Fruit fly (Drosophila melanogaster) whole organism, embryonic: Measurements from ENCODE around the gene CG6415.

Experiments
- Atf-2 ChIP-seq: fragments of 200-800 bp; sonication (Bioruptor generic); optimal IDR thresholded peaks from 2 replicates; lab custom pipeline; 2016; ENCODE audit warnings: missing biosample characterization, missing genetic modification characterization
- Awh ChIP-seq: fragments of 200-800 bp; sonication (Bioruptor generic); IDR thresholded peaks from 2 replicates; pipeline ENCODE4, ENCODE4 v1.3.6; 2022; ENCODE audit warnings: missing biosample characterization, missing genetic modification characterization
- CG10267 ChIP-seq: fragments of 200-800 bp; sonication (Bioruptor generic); optimal IDR thresholded peaks from 2 replicates; lab custom pipeline; 2018; ENCODE audit warnings: missing biosample characterization, mild to moderate bottlenecking, missing genetic modification characterization, moderate library complexity
- CG10565 ChIP-seq: fragments of 200-800 bp; sonication (Bioruptor generic); optimal IDR thresholded peaks from 3 replicates; lab custom pipeline; 2016; ENCODE audit warnings: missing biosample characterization, mild to moderate bottlenecking, missing genetic modification characterization
- CG11504 ChIP-seq: fragments of 200-800 bp; sonication (Bioruptor generic); optimal IDR thresholded peaks from 3 replicates; lab custom pipeline; 2019; ENCODE audit warnings: missing biosample characterization, mild to moderate bottlenecking, missing genetic modification characterization, moderate library complexity
- CG12236 ChIP-seq: fragments of 200-800 bp; sonication (Bioruptor generic); optimal IDR thresholded peaks from 2 replicates; lab custom pipeline; 2016; ENCODE audit warnings: missing biosample characterization, missing genetic modification characterization
- CG14667 ChIP-seq: fragments of 200-800 bp; sonication (Bioruptor generic); IDR thresholded peaks from 2 replicates; pipeline ENCODE4 v1.3.6; 2022; ENCODE audit warnings: missing biosample characterization, missing genetic modification characterization
- CG14860 ChIP-seq: fragments of 200-800 bp; sonication (Bioruptor generic); IDR thresholded peaks from 3 replicates; pipeline ENCODE4 v1.3.6; 2022; ENCODE audit warnings: missing biosample characterization, missing genetic modification characterization; ENCODE audit not compliant: partially characterized antibody
- CG15514 ChIP-seq: fragments of 200-800 bp; sonication (Bioruptor generic); optimal IDR thresholded peaks from 3 replicates; lab custom pipeline; 2017; ENCODE audit warnings: missing biosample characterization, missing genetic modification characterization, mild to moderate bottlenecking, moderate library complexity, missing genetic modification reagents
- CG17361 ChIP-seq: fragments of 200-800 bp; sonication (Bioruptor generic); IDR thresholded peaks from 3 replicates; pipeline ENCODE4 v1.3.6; 2022; ENCODE audit warnings: missing biosample characterization, missing genetic modification characterization
- CG1832 ChIP-seq: fragments of 200-800 bp; sonication (Bioruptor generic); optimal IDR thresholded peaks from 2 replicates; lab custom pipeline; 2017; ENCODE audit warnings: missing biosample characterization, mild to moderate bottlenecking, missing genetic modification characterization, inconsistent platforms
- CG2120 ChIP-seq: fragments of 200-800 bp; sonication (Bioruptor generic); optimal IDR thresholded peaks from 3 replicates; lab custom pipeline; 2016; ENCODE audit warnings: missing biosample characterization, missing genetic modification characterization
- CG30020 ChIP-seq: fragments of 200-800 bp; optimal IDR thresholded peaks from 2 replicates; lab custom pipeline; 2019; ENCODE audit warnings: missing biosample characterization, mild to moderate bottlenecking, missing genetic modification characterization, moderate library complexity
- CG6175 ChIP-seq: fragments of 200-800 bp; sonication (Bioruptor generic); IDR thresholded peaks from 3 replicates; pipeline ENCODE4 v1.3.6; 2022; ENCODE audit warnings: missing biosample characterization, missing genetic modification characterization
- CG6254 ChIP-seq: fragments of 200-800 bp; sonication (Bioruptor generic); optimal IDR thresholded peaks from 3 replicates; lab custom pipeline; 2017; ENCODE audit warnings: mild to moderate bottlenecking, missing biosample characterization, missing genetic modification reagents, missing genetic modification characterization
- CG6654 ChIP-seq: fragments of 200-800 bp; sonication (Bioruptor generic); optimal IDR thresholded peaks from 2 replicates; lab custom pipeline; 2017; ENCODE audit warnings: missing biosample characterization, mild to moderate bottlenecking, missing genetic modification characterization
- CG8765 ChIP-seq: fragments of 200-800 bp; sonication (Bioruptor generic); IDR thresholded peaks from 2 replicates; pipeline ENCODE4 v1.3.6; 2022; ENCODE audit warnings: missing biosample characterization, missing genetic modification characterization
- CG8944 ChIP-seq: fragments of 200-800 bp; sonication (Bioruptor generic); optimal IDR thresholded peaks from 3 replicates; lab custom pipeline; 2016; ENCODE audit warnings: missing biosample characterization, missing genetic modification characterization
- CG9215 ChIP-seq: fragments of 200-800 bp; sonication (Bioruptor generic); IDR thresholded peaks from 2 replicates; pipeline ENCODE4 v1.3.6; 2022; ENCODE audit warnings: missing biosample characterization, missing genetic modification characterization
- Dfd ChIP-seq, 2 experiments: fragments of >200 bp; optimal IDR thresholded peaks; 2 replicates each; lab custom pipeline; 2017; ENCODE audit warnings: missing biosample characterization in 2 of 2, missing genetic modification characterization in 2 of 2
- E2f1 ChIP-seq: fragments of 200-800 bp; sonication (Bioruptor generic); IDR thresholded peaks from 2 replicates; pipeline ENCODE4 v1.3.6; 2022; ENCODE audit warnings: missing biosample characterization, missing genetic modification characterization
- Elba2 ChIP-seq: fragments of 200-800 bp; sonication (Bioruptor generic); optimal IDR thresholded peaks from 3 replicates; lab custom pipeline; 2016; ENCODE audit warnings: missing biosample characterization, missing genetic modification characterization
- Hr51 ChIP-seq, 2 experiments: fragments of 200-800 bp; sonication (Bioruptor generic); optimal IDR thresholded peaks; 2 replicates in 1 of 2; 3 replicates in 1 of 2; lab custom pipeline; 2016 to 2018; ENCODE audit warnings: missing biosample characterization in 2 of 2, missing genetic modification characterization in 2 of 2, mild to moderate bottlenecking in 1 of 2, moderate library complexity in 1 of 2
- Jarid2 ChIP-seq: fragments of 200-800 bp; sonication (Bioruptor generic); optimal IDR thresholded peaks from 3 replicates; lab custom pipeline; 2017; ENCODE audit warnings: mild to moderate bottlenecking, missing biosample characterization, missing genetic modification reagents, missing genetic modification characterization
- Mrtf ChIP-seq: fragments of 200-800 bp; sonication (Bioruptor generic); IDR thresholded peaks from 3 replicates; pipeline ENCODE4 v1.3.6; 2022; ENCODE audit warnings: missing biosample characterization, missing genetic modification characterization
- NC2α ChIP-seq: fragments of 200-800 bp; sonication (Bioruptor generic); optimal IDR thresholded peaks from 2 replicates; lab custom pipeline; 2016; ENCODE audit warnings: missing biosample characterization, missing genetic modification characterization
- Nf-YC ChIP-seq: fragments of 200-800 bp; optimal IDR thresholded peaks from 3 replicates; lab custom pipeline; 2019; ENCODE audit warnings: missing biosample characterization, mild to moderate bottlenecking, missing genetic modification characterization, moderate library complexity
- TFAM ChIP-seq: fragments of 200-800 bp; sonication (Bioruptor generic); optimal IDR thresholded peaks from 2 replicates; lab custom pipeline; 2017; ENCODE audit warnings: missing biosample characterization, missing genetic modification characterization, inconsistent platforms
- al ChIP-seq: fragments of 200-800 bp; sonication (Bioruptor generic); IDR thresholded peaks from 2 replicates; pipeline ENCODE4 v1.3.6; 2022; ENCODE audit warnings: missing biosample characterization, missing genetic modification characterization
- bbx ChIP-seq: fragments of 200-800 bp; sonication (Bioruptor generic); IDR thresholded peaks from 2 replicates; pipeline ENCODE4 v1.3.6; 2022; ENCODE audit warnings: missing biosample characterization, missing genetic modification characterization; ENCODE audit not compliant: partially characterized antibody
- bowl ChIP-seq: fragments of 200-800 bp; sonication (Bioruptor generic); IDR thresholded peaks from 2 replicates; pipeline ENCODE4 v1.3.6; 2022; ENCODE audit warnings: missing biosample characterization, missing genetic modification characterization
- br ChIP-seq: fragments of >200 bp; optimal IDR thresholded peaks from 2 replicates; lab custom pipeline; 2017
- caup ChIP-seq: fragments of 200-800 bp; sonication (Bioruptor generic); optimal IDR thresholded peaks from 3 replicates; lab custom pipeline; 2017; ENCODE audit warnings: missing biosample characterization, mild to moderate bottlenecking, missing genetic modification characterization, moderate library complexity; ENCODE audit not compliant: severe bottlenecking
- chn ChIP-seq: fragments of 200-800 bp; sonication (Bioruptor generic); optimal IDR thresholded peaks from 2 replicates; lab custom pipeline; 2016; ENCODE audit warnings: missing biosample characterization, missing genetic modification characterization
- dimm ChIP-seq: fragments of 200-800 bp; sonication (Bioruptor generic); IDR thresholded peaks from 2 replicates; pipeline ENCODE4 v1.3.6; 2022; ENCODE audit warnings: missing biosample characterization, missing genetic modification characterization
- disco-r ChIP-seq: fragments of 200-800 bp; sonication (Bioruptor generic); optimal IDR thresholded peaks from 2 replicates; lab custom pipeline; 2016; ENCODE audit warnings: missing biosample characterization, missing genetic modification characterization
- gsb-n ChIP-seq: fragments of 200-800 bp; sonication (Bioruptor generic); optimal IDR thresholded peaks from 3 replicates; lab custom pipeline; 2018; ENCODE audit warnings: missing biosample characterization, mild to moderate bottlenecking, missing genetic modification characterization
- mam ChIP-seq: fragments of 200-800 bp; sonication (Bioruptor generic); optimal IDR thresholded peaks from 3 replicates; lab custom pipeline; 2016; ENCODE audit warnings: missing biosample characterization, missing genetic modification characterization
- mld ChIP-seq: fragments of 200-800 bp; sonication (Bioruptor generic); IDR thresholded peaks from 3 replicates; pipeline ENCODE4 v1.3.6; 2022; ENCODE audit warnings: missing biosample characterization, missing genetic modification characterization; ENCODE audit not compliant: partially characterized antibody
- nerfin-1 ChIP-seq: fragments of 200-800 bp; sonication (Bioruptor generic); optimal IDR thresholded peaks from 3 replicates; lab custom pipeline; 2019; ENCODE audit warnings: missing biosample characterization, mild to moderate bottlenecking, missing genetic modification characterization, moderate library complexity
- psq ChIP-seq: fragments of 200-800 bp; sonication (Bioruptor generic); optimal IDR thresholded peaks from 2 replicates; lab custom pipeline; 2017; ENCODE audit warnings: missing biosample characterization, missing genetic modification characterization
- pzg ChIP-seq: fragments of 200-800 bp; sonication (Bioruptor generic); optimal IDR thresholded peaks from 3 replicates; lab custom pipeline; 2018; ENCODE audit warnings: missing biosample characterization, mild to moderate bottlenecking, missing genetic modification characterization, moderate library complexity
- ranshi ChIP-seq: fragments of 200-800 bp; sonication (Bioruptor generic); IDR thresholded peaks from 2 replicates; pipeline ENCODE4 v1.3.6; 2022; ENCODE audit warnings: missing biosample characterization, missing genetic modification characterization
- salm ChIP-seq: fragments of 200-800 bp; sonication (Bioruptor generic); optimal IDR thresholded peaks from 2 replicates; lab custom pipeline; 2018; ENCODE audit warnings: missing biosample characterization, mild to moderate bottlenecking, missing genetic modification characterization
- sim ChIP-seq: fragments of 200-800 bp; sonication (Bioruptor generic); IDR thresholded peaks from 2 replicates; pipeline ENCODE4 v1.3.6; 2022; ENCODE audit warnings: missing biosample characterization, missing genetic modification characterization
- tup ChIP-seq: fragments of 200-800 bp; sonication (Bioruptor generic); optimal IDR thresholded peaks from 2 replicates; lab custom pipeline; 2016; ENCODE audit warnings: missing biosample characterization, mild to moderate bottlenecking, missing genetic modification characterization, moderate library complexity
- tx ChIP-seq: fragments of 200-800 bp; sonication (Bioruptor generic); optimal IDR thresholded peaks from 2 replicates; lab custom pipeline; 2016; ENCODE audit warnings: missing biosample characterization, missing genetic modification characterization
- unc-4 ChIP-seq: fragments of 200-800 bp; sonication (Bioruptor generic); IDR thresholded peaks from 2 replicates; pipeline ENCODE4 v1.3.6; 2022; ENCODE audit warnings: missing biosample characterization, missing genetic modification characterization; ENCODE audit not compliant: partially characterized antibody
- zf30C ChIP-seq: fragments of 200-800 bp; sonication (Bioruptor generic); optimal IDR thresholded peaks from 3 replicates; lab custom pipeline; 2018; ENCODE audit warnings: missing biosample characterization, mild to moderate bottlenecking, missing genetic modification characterization

CG6415 gene

DNA sequence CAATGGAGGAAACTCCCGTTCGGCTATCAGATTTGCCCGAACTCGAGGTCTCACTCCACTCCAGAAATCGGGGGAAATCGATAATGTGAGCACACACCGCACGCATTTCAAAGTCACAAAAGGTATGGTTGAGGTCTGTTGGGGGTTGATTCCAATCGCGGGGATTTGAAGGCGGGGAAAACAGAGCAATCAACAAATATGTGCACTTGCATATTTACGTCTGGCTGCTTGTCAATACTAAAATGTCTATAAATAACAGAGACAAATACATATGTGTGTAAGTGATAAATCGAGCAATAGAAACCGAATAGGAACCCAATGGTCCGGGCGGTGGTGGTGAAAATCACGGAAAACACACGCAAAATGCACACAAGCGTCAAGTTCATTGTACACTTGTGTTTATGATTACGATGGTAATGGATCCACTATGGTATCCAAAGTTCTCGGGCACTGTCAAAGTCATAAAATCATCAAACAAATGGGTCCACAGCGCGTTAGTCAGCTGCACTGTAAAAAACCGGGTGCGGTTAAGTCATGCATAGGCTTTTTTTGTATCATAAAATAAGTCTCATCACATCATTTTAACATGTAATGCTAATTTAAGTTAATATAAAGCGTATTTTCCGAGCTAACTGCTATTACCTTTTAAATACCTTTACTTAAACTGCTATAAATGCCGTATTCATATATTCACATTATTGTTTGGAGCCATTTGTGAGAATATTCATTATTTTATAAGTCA, 48.6 kb downstream of the CG6415 start (continued):
- peak; percentile 65; the same call in 1 of the 2 replicates for TF ChIP-seq E2f1 (GFP tag; lab: Robert Waterston, UW)
- 0 out of 2 replicates have a peak, but pooled peaks have one; percentile 32 for TF ChIP-seq bowl
- TF ChIP-seq Mrtf (GFP tag; lab: Robert Waterston, UW), result peak; percentile 79
- TF ChIP-seq Dfd (GFP tag; optimal IDR thresholded peaks at IDR 0.05; lab: Kevin White, UChicago), result no peak
- TF ChIP-seq Hr51 (GFP tag; optimal IDR thresholded peaks at IDR 0.05; lab: Kevin White, UChicago), result peak; percentile 48 to 81
- TF ChIP-seq CG11504, result peak; percentile 78
- TF ChIP-seq disco-r, result peak; percentile 80
- no peak for TF ChIP-seq chn (GFP tag; lab: Kevin White, UChicago)
- peak; percentile 47; the same call in 1 of the 2 replicates for TF ChIP-seq dimm
- TF ChIP-seq zf30C (GFP tag; lab: Kevin White, UChicago), result no peak
- peak; percentile 51 for TF ChIP-seq CG30020 (tag; lab: Kevin White, UChicago)
- no peak for TF ChIP-seq mld (GFP tag; lab: Robert Waterston, UW)
- peak; percentile 77 for TF ChIP-seq CG15514 (GFP tag; lab: Kevin White, UChicago)
- TF ChIP-seq bbx (GFP tag; lab: Robert Waterston, UW), result no peak
- TF ChIP-seq CG17361 (GFP tag; lab: Robert Waterston, UW), result peak; percentile 87
- no peak for TF ChIP-seq br (lab: Kevin White, UChicago)
- TF ChIP-seq CG6175 (GFP tag; lab: Robert Waterston, UW), result peak; percentile 55; the same call in 1 of the 3 replicates
- peak; percentile 64 for TF ChIP-seq tx (GFP tag; lab: Kevin White, UChicago)
- TF ChIP-seq CG14667 (GFP tag; lab: Robert Waterston, UW), result peak; percentile 25; the same call in 1 of the 2 replicates
- TF ChIP-seq gsb-n (tag; lab: Kevin White, UChicago), result peak; percentile 97
- TF ChIP-seq CG8765 (GFP tag; lab: Robert Waterston, UW), result no peak
- peak; percentile 87 for TF ChIP-seq Atf-2 (GFP tag; lab: Kevin White, UChicago)
- peak; percentile 80 for TF ChIP-seq TFAM
- no peak for TF ChIP-seq CG14860 (GFP tag; lab: Robert Waterston, UW)
- peak; percentile 90 for TF ChIP-seq caup
- TF ChIP-seq CG10267 (tag; lab: Kevin White, UChicago), result peak; percentile 64
- peak; percentile 3 for TF ChIP-seq Nf-YC
- TF ChIP-seq CG6254 (GFP tag; lab: Kevin White, UChicago), result peak; percentile 89
- TF ChIP-seq nerfin-1, result peak; percentile 91
- peak; percentile 69 for TF ChIP-seq CG6654 (GFP tag; lab: Kevin White, UChicago)
- no peak for TF ChIP-seq unc-4 (GFP tag; lab: Robert Waterston, UW)
- peak; percentile 38 for TF ChIP-seq mam (GFP tag; lab: Kevin White, UChicago)
- TF ChIP-seq CG10565 (GFP tag; lab: Kevin White, UChicago), result peak; percentile 25
- TF ChIP-seq CG12236 (GFP tag; lab: Kevin White, UChicago), result peak; percentile 96
- peak; percentile 76 for TF ChIP-seq Jarid2 (GFP tag; lab: Kevin White, UChicago)
- TF ChIP-seq NC2α (GFP tag; lab: Kevin White, UChicago), result peak; percentile 96
- TF ChIP-seq ranshi, result peak; percentile 75
- no peak for TF ChIP-seq CG2120 (GFP tag; lab: Kevin White, UChicago)
- TF ChIP-seq Elba2 (GFP tag; lab: Kevin White, UChicago), result no peak
- peak; percentile 94 for TF ChIP-seq CG8944 (GFP tag; lab: Kevin White, UChicago)
- no peak for TF ChIP-seq CG1832
- no peak for TF ChIP-seq CG9215 (GFP tag; lab: Robert Waterston, UW)
- TF ChIP-seq pzg (GFP tag; lab: Kevin White, UChicago), result no peak
- TF ChIP-seq al (GFP tag; lab: Robert Waterston, UW), result no peak
- TF ChIP-seq Awh, result peak; percentile 96
- peak; percentile 82 for TF ChIP-seq salm
- peak; percentile 88 for TF ChIP-seq psq
- TF ChIP-seq tup (GFP tag; lab: Kevin White, UChicago), result peak; percentile 86
- TF ChIP-seq sim (GFP tag; lab: Robert Waterston, UW), result peak; percentile 82
